Worm (Caenorhabditis elegans) whole organism, L4 larva: ENCODE data around the gene lit-1.
A peak's percentile ranks its signal among the peaks of the same experiment; 100 is the strongest.

Experiments
- R02D3.7 ChIP-seq: fragments of 150-350 bp; sonication (generic microtip); optimal IDR thresholded peaks from 3 replicates; lab custom pipeline; 2014; ENCODE audit warnings: missing biosample characterization, missing genetic modification characterization
- Y48G9A.11 ChIP-seq: fragments of 200-800 bp; sonication (Bioruptor generic); IDR thresholded peaks from 2 replicates; pipeline ENCODE4 v1.3.6; 2022; ENCODE audit warnings: missing genetic modification reagents, missing genetic modification characterization, missing compliant biosample characterization
- ceh-20 ChIP-seq: fragments of 200-800 bp; sonication (Bioruptor generic); IDR thresholded peaks from 2 replicates; pipeline ENCODE4 v1.3.6; 2022; ENCODE audit warnings: missing genetic modification reagents, missing genetic modification characterization, missing compliant biosample characterization
- daf-12 ChIP-seq: fragments of 150-350 bp; optimal IDR thresholded peaks from 2 replicates; lab custom pipeline; 2014; ENCODE audit warnings: missing biosample characterization, missing genetic modification reagents, missing genetic modification characterization
- dmd-8 ChIP-seq: fragments of 200-800 bp; sonication (Bioruptor generic); IDR thresholded peaks from 2 replicates; pipeline ENCODE4 v1.3.6; 2022; ENCODE audit warnings: missing genetic modification characterization, missing compliant biosample characterization
- dve-1 ChIP-seq: sonication (generic microtip); optimal IDR thresholded peaks from 2 replicates; lab custom pipeline; 2017; ENCODE audit warnings: antibody characterized with exemption, mild to moderate bottlenecking, missing genetic modification characterization, missing compliant biosample characterization; ENCODE audit not compliant: insufficient read depth
- lin-15B ChIP-seq: fragments of 150-350 bp; sonication (generic microtip); optimal IDR thresholded peaks from 3 replicates; lab custom pipeline; 2014; ENCODE audit warnings: missing biosample characterization, missing genetic modification characterization
- mdt-29 ChIP-seq: fragments of 200-800 bp; sonication (Bioruptor generic); IDR thresholded peaks from 2 replicates; pipeline ENCODE4 v1.3.6; 2022; ENCODE audit warnings: missing genetic modification reagents, missing genetic modification characterization, missing compliant biosample characterization
- unc-130 ChIP-seq: sonication (generic microtip); optimal IDR thresholded peaks from 2 replicates; lab custom pipeline; 2016; ENCODE audit warnings: missing genetic modification reagents, missing genetic modification characterization, missing compliant biosample characterization

- no peak for TF ChIP-seq dve-1 (tag; lab: Kevin White, UChicago)
- TF ChIP-seq daf-12 (tag; lab: Kevin White, UChicago): no peak
- TF ChIP-seq unc-130: no peak
- TF ChIP-seq mdt-29 (GFP tag; lab: Robert Waterston, UW): no peak
- no peak for TF ChIP-seq R02D3.7 (tag; lab: Kevin White, UChicago)
- no peak for TF ChIP-seq dmd-8 (GFP tag; lab: Robert Waterston, UW)
- TF ChIP-seq ceh-20 (GFP tag; lab: Robert Waterston, UW): no peak
- no peak for TF ChIP-seq lin-15B (tag; lab: Kevin White, UChicago)
- 0 out of 2 replicates have a peak, but pooled peaks have one; percentile 38 for TF ChIP-seq Y48G9A.11 (GFP tag; lab: Robert Waterston, UW)
Measured at ce11 chrIII:13710666-13711065, 8.9 kb downstream of the lit-1 start.
